Fruit fly (Drosophila melanogaster): ENCODE data around the gene Smyd3.

dm6 chrX:2637914-2638313 lies 29.2 kb upstream of the Smyd3 start:
- TF ChIP-seq CG15710 (tag; optimal IDR thresholded peaks at IDR 0.05) (no peak), CG17806 (tag; optimal IDR thresholded peaks at IDR 0.05) (no peak), CG8301 (tag; optimal IDR thresholded peaks at IDR 0.05) (no peak), CG8159 (tag; optimal IDR thresholded peaks at IDR 0.05) (no peak), Pif1A (GFP tag; optimal IDR thresholded peaks at IDR 0.05) (no peak), EcR (GFP tag; optimal IDR thresholded peaks at IDR 0.05) (no peak), rn (GFP tag; IDR thresholded peaks at IDR 0.05) (no peak), fd96Ca (GFP tag; IDR thresholded peaks at IDR 0.05) (no peak), CG4496 (GFP tag; IDR thresholded peaks at IDR 0.05) (no peak), CG10348 (GFP tag; IDR thresholded peaks at IDR 0.05) (no peak), Pif1B (GFP tag; optimal IDR thresholded peaks at IDR 0.05) (no peak)

Data from whole organism, pupa.